Fruit fly (Drosophila melanogaster) whole organism, wandering third instar larva: ENCODE results near the gene CG2224.

Source experiments
- CG9705 ChIP-seq: fragments of 200-800 bp; sonication (Bioruptor generic); optimal IDR thresholded peaks from 2 replicates; lab custom pipeline; 2018; ENCODE audit warnings: missing biosample characterization, mild to moderate bottlenecking, missing genetic modification characterization
- Dif ChIP-seq: fragments of 200-275, 200-300 bp; sonication (Bioruptor generic); optimal IDR thresholded peaks from 2 replicates; lab custom pipeline; 2018; ENCODE audit warnings: missing biosample characterization, missing genetic modification characterization; ENCODE audit not compliant: partially characterized antibody
- Hr78 ChIP-seq: fragments of >200 bp; optimal IDR thresholded peaks from 2 replicates; lab custom pipeline; 2017; ENCODE audit warnings: missing biosample characterization, missing genetic modification characterization
- N ChIP-seq: fragments of >200 bp; optimal IDR thresholded peaks from 2 replicates; lab custom pipeline; 2018; ENCODE audit warnings: missing biosample characterization, missing external identifiers, missing genetic modification characterization
- OdsH ChIP-seq: fragments of 200-800 bp; sonication (Bioruptor generic); optimal IDR thresholded peaks from 2 replicates; lab custom pipeline; 2016; ENCODE audit warnings: missing biosample characterization, mild to moderate bottlenecking, missing genetic modification characterization
- Vsx2 ChIP-seq: fragments of 200-300, 225-300 bp; sonication (Bioruptor generic); optimal IDR thresholded peaks from 2 replicates; lab custom pipeline; 2018; ENCODE audit warnings: missing biosample characterization, missing genetic modification characterization; ENCODE audit not compliant: partially characterized antibody
- brk ChIP-seq: fragments of 200-800 bp; sonication (Bioruptor generic); optimal IDR thresholded peaks from 2 replicates; lab custom pipeline; 2016; ENCODE audit warnings: missing biosample characterization, mild to moderate bottlenecking, missing genetic modification characterization
- h ChIP-seq: fragments of 200-800 bp; sonication (Bioruptor generic); optimal IDR thresholded peaks from 3 replicates; lab custom pipeline; 2016; ENCODE audit warnings: missing biosample characterization, mild to moderate bottlenecking, missing genetic modification characterization
- jim ChIP-seq: fragments of 175-275, 200-325 bp; sonication (Bioruptor generic); optimal IDR thresholded peaks from 2 replicates; lab custom pipeline; 2016; ENCODE audit warnings: missing biosample characterization, mild to moderate bottlenecking, missing genetic modification characterization
- lola ChIP-seq: fragments of >200 bp; optimal IDR thresholded peaks from 2 replicates; lab custom pipeline; 2017; ENCODE audit warnings: missing biosample characterization, missing genetic modification characterization
- pan ChIP-seq: fragments of >200 bp; optimal IDR thresholded peaks from 2 replicates; lab custom pipeline; 2017
- psq ChIP-seq: fragments of 200-800 bp; sonication (Bioruptor generic); optimal IDR thresholded peaks from 3 replicates; lab custom pipeline; 2017; ENCODE audit warnings: missing biosample characterization, mild to moderate bottlenecking, missing genetic modification characterization, moderate library complexity
- usp ChIP-seq: fragments of >200 bp; optimal IDR thresholded peaks from 2 replicates; lab custom pipeline; 2017; ENCODE audit warnings: missing biosample characterization, missing genetic modification characterization

DNA sequence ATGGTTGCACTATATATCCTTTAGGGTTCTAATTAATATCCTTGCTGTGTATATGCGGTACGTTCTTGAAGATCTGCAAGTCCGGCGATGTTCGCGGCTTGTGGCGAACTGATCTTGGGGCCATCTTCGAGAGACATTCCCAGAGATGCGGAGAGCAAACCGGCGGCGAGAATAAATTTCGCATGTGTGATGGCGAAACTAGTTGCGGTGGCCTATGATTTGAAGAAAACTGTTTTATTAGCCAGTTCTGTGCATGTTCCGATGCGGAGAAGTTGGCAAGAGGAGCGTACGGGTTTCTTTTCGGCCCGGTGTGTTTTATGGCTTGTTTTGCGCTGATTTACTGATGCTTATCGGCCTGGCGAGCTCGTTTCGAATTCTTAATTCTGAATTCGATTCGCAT lies 41.1 kb upstream of the CG2224 start, which contains the start of gene PH4alphaNE1:
- TF ChIP-seq Dif (no peak), lola (GFP tag; lab: Kevin White, UChicago) (no peak), N (GFP tag; lab: Kevin White, UChicago) (no peak), Vsx2 (GFP tag; lab: Kevin White, UChicago) (no peak), psq (GFP tag; lab: Kevin White, UChicago) (no peak), Hr78 (GFP tag; lab: Kevin White, UChicago) (no peak), CG9705 (GFP tag; lab: Kevin White, UChicago) (no peak), brk (GFP tag; lab: Kevin White, UChicago) (no peak), jim (GFP tag; lab: Kevin White, UChicago) (no peak), h (GFP tag; lab: Kevin White, UChicago) (no peak), pan (lab: Kevin White, UChicago) (no peak), OdsH (GFP tag; lab: Kevin White, UChicago) (no peak), usp (GFP tag; lab: Kevin White, UChicago) (no peak)
